Worm (Caenorhabditis elegans) whole organism, L4 larva: Measurements from ENCODE around the gene latd-1.

ENCODE experiments used
- D1046.2 ChIP-seq: fragments of 200-800 bp; sonication (Bioruptor generic); IDR thresholded peaks from 2 replicates; pipeline ENCODE4 v1.3.6; 2022; ENCODE audit warnings: missing genetic modification characterization, missing compliant biosample characterization
- F49E8.2 ChIP-seq: sonication (generic microtip); optimal IDR thresholded peaks from 2 replicates; lab custom pipeline; 2016; ENCODE audit warnings: missing compliant biosample characterization, mild to moderate bottlenecking, missing genetic modification characterization, borderline replicate concordance
- R02D3.7 ChIP-seq: fragments of 150-350 bp; sonication (generic microtip); optimal IDR thresholded peaks from 3 replicates; lab custom pipeline; 2014; ENCODE audit warnings: missing biosample characterization, missing genetic modification characterization
- T26A8.4 ChIP-seq: fragments of 200-800 bp; sonication (Bioruptor generic); IDR thresholded peaks from 2 replicates; pipeline ENCODE4 v1.3.6; 2022; ENCODE audit warnings: missing genetic modification characterization, missing compliant biosample characterization
- Y5F2A.4 ChIP-seq: fragments of 200-800 bp; sonication (Bioruptor generic); optimal IDR thresholded peaks from 2 replicates; lab custom pipeline; 2018; ENCODE audit warnings: mild to moderate bottlenecking, missing genetic modification characterization, missing compliant biosample characterization
- ZK337.2 ChIP-seq: fragments of 200-800 bp; sonication (Bioruptor generic); IDR thresholded peaks from 2 replicates; pipeline ENCODE4 v1.3.6; 2022; ENCODE audit warnings: missing genetic modification reagents, missing genetic modification characterization, missing compliant biosample characterization
- aly-2 ChIP-seq: sonication (generic microtip); optimal IDR thresholded peaks from 2 replicates; lab custom pipeline; 2018; ENCODE audit warnings: missing biosample characterization, missing genetic modification characterization
- ceh-32 ChIP-seq: sonication (generic microtip); optimal IDR thresholded peaks from 2 replicates; lab custom pipeline; 2016; ENCODE audit warnings: mild to moderate bottlenecking, missing genetic modification characterization, missing compliant biosample characterization; ENCODE audit not compliant: poor library complexity
- cey-2 ChIP-seq: sonication (generic microtip); optimal IDR thresholded peaks from 3 replicates; lab custom pipeline; 2017; ENCODE audit warnings: missing genetic modification characterization, mild to moderate bottlenecking, missing compliant biosample characterization, antibody characterized with exemption, borderline replicate concordance; ENCODE audit not compliant: insufficient read depth
- daf-12 ChIP-seq: fragments of 150-350 bp; optimal IDR thresholded peaks from 2 replicates; lab custom pipeline; 2014; ENCODE audit warnings: missing biosample characterization, missing genetic modification reagents, missing genetic modification characterization
- daf-16 ChIP-seq, 3 experiments: sonication (generic microtip); optimal IDR thresholded peaks; 2 replicates each; lab custom pipeline; 2016 to 2017; ENCODE audit warnings: missing genetic modification characterization in 3 of 3, missing genetic modification reagents in 3 of 3, mild to moderate bottlenecking in 2 of 3, missing compliant biosample characterization in 2 of 3, missing biosample characterization in 1 of 3, moderate library complexity in 1 of 3
- dpl-1 ChIP-seq: fragments of 150-350 bp; optimal IDR thresholded peaks from 2 replicates; lab custom pipeline; 2014; ENCODE audit warnings: missing biosample characterization, missing genetic modification reagents, missing genetic modification characterization
- fkh-10 ChIP-seq: fragments of 150-350 bp; optimal IDR thresholded peaks from 2 replicates; lab custom pipeline; 2014; ENCODE audit warnings: missing biosample characterization, missing genetic modification reagents, missing genetic modification characterization
- hif-1 ChIP-seq, 2 experiments: sonication (generic microtip); optimal IDR thresholded peaks; 2 replicates each; lab custom pipeline; 2016 to 2017; ENCODE audit warnings: missing compliant biosample characterization in 2 of 2, missing genetic modification characterization in 2 of 2, missing genetic modification reagents in 2 of 2, missing genotype in 2 of 2, mild to moderate bottlenecking in 1 of 2
- hlh-11 ChIP-seq: fragments of 200-800 bp; sonication (Bioruptor generic); optimal IDR thresholded peaks from 2 replicates; lab custom pipeline; 2018; ENCODE audit warnings: mild to moderate bottlenecking, missing genetic modification characterization, missing compliant biosample characterization
- hlh-30 ChIP-seq: sonication (generic microtip); optimal IDR thresholded peaks from 2 replicates; lab custom pipeline; 2017; ENCODE audit warnings: antibody characterized with exemption, mild to moderate bottlenecking, missing genetic modification characterization, missing compliant biosample characterization; ENCODE audit not compliant: insufficient read depth
- lim-7 ChIP-seq: fragments of 200-800 bp; sonication (Bioruptor generic); IDR thresholded peaks from 2 replicates; pipeline ENCODE4 v1.3.6; 2022; ENCODE audit warnings: missing genetic modification characterization, missing compliant biosample characterization
- lin-1 ChIP-seq: fragments of 200-800 bp; sonication (Bioruptor generic); IDR thresholded peaks from 2 replicates; pipeline ENCODE4 v1.3.6; 2022; ENCODE audit warnings: missing genetic modification reagents, missing genetic modification characterization, missing compliant biosample characterization
- lin-15B ChIP-seq: fragments of 150-350 bp; sonication (generic microtip); optimal IDR thresholded peaks from 3 replicates; lab custom pipeline; 2014; ENCODE audit warnings: missing biosample characterization, missing genetic modification characterization
- lin-39 ChIP-seq: fragments of 150-350 bp; optimal IDR thresholded peaks from 2 replicates; lab custom pipeline; 2014; ENCODE audit warnings: missing biosample characterization, missing genetic modification reagents, missing genetic modification characterization
- lsy-2 ChIP-seq, 2 experiments: fragments of 150-350 bp in 1 of 2; sonication (generic microtip) in 1 of 2; optimal IDR thresholded peaks; 2 replicates each; lab custom pipeline; 2014 to 2017; ENCODE audit warnings: missing biosample characterization in 2 of 2, missing genetic modification characterization in 2 of 2
- madf-9 ChIP-seq: fragments of 200-800 bp; sonication (Bioruptor generic); conservative IDR thresholded peaks from 2 replicates; pipeline ENCODE4 v1.3.6; 2022; ENCODE audit warnings: missing genetic modification reagents, missing genetic modification characterization, missing compliant biosample characterization
- mdl-1 ChIP-seq, 2 experiments: fragments of 150-350 bp in 1 of 2; sonication (generic microtip) in 1 of 2; optimal IDR thresholded peaks; 2 replicates each; lab custom pipeline; 2014 to 2017; ENCODE audit warnings: missing biosample characterization in 2 of 2, missing genetic modification characterization in 2 of 2
- nhr-10 ChIP-seq: fragments of 150-350 bp; optimal IDR thresholded peaks from 2 replicates; lab custom pipeline; 2014; ENCODE audit warnings: missing biosample characterization, missing genetic modification characterization
- nhr-102 ChIP-seq: sonication (generic microtip); optimal IDR thresholded peaks from 2 replicates; lab custom pipeline; 2016; ENCODE audit warnings: mild to moderate bottlenecking, missing genetic modification characterization, moderate library complexity, missing compliant biosample characterization
- nhr-11 ChIP-seq: fragments of 150-350 bp; optimal IDR thresholded peaks from 2 replicates; lab custom pipeline; 2014; ENCODE audit warnings: missing biosample characterization, missing genetic modification characterization
- nhr-111 ChIP-seq: fragments of 200-800 bp; sonication (Bioruptor generic); optimal IDR thresholded peaks from 2 replicates; lab custom pipeline; 2018; ENCODE audit warnings: mild to moderate bottlenecking, missing genetic modification characterization, missing compliant biosample characterization
- nhr-237 ChIP-seq: sonication (generic microtip); optimal IDR thresholded peaks from 2 replicates; lab custom pipeline; 2017; ENCODE audit warnings: missing biosample characterization, missing genetic modification characterization
- nhr-28 ChIP-seq: fragments of 150-350 bp; optimal IDR thresholded peaks from 2 replicates; lab custom pipeline; 2014; ENCODE audit warnings: missing biosample characterization, missing genetic modification characterization
- nhr-48 ChIP-seq: sonication (generic microtip); optimal IDR thresholded peaks from 2 replicates; lab custom pipeline; 2016; ENCODE audit warnings: mild to moderate bottlenecking, missing genetic modification characterization, missing compliant biosample characterization
- pha-4 ChIP-seq, 2 experiments: fragments of 150-350 bp in 1 of 2; fragments of 200-800 bp in 1 of 2; sonication (Bioruptor generic) in 1 of 2; IDR thresholded peaks in 1 of 2; optimal IDR thresholded peaks in 1 of 2; 2 replicates each; pipeline versions ENCODE4 v1.3.6 to Lab custom; 2014 to 2022; ENCODE audit warnings: missing genetic modification characterization in 2 of 2, missing genetic modification reagents in 2 of 2, missing biosample characterization in 1 of 2, missing compliant biosample characterization in 1 of 2
- php-3 ChIP-seq: fragments of 200-800 bp; sonication (Bioruptor generic); IDR thresholded peaks from 2 replicates; pipeline ENCODE4 v1.3.6; 2022; ENCODE audit warnings: missing genetic modification reagents, missing genetic modification characterization, missing compliant biosample characterization
- pqm-1 ChIP-seq: sonication (generic microtip); optimal IDR thresholded peaks from 2 replicates; lab custom pipeline; 2017; ENCODE audit warnings: missing biosample characterization, missing genetic modification characterization
- sdz-12 ChIP-seq: fragments of 200-800 bp; sonication (Bioruptor generic); optimal IDR thresholded peaks from 2 replicates; lab custom pipeline; 2018; ENCODE audit warnings: mild to moderate bottlenecking, missing genetic modification characterization, missing compliant biosample characterization
- set-16 ChIP-seq: fragments of 200-800 bp; sonication (Bioruptor generic); IDR thresholded peaks from 2 replicates; pipeline ENCODE4 v1.3.6; 2022; ENCODE audit warnings: missing genetic modification reagents, missing genetic modification characterization, missing compliant biosample characterization
- skn-1 ChIP-seq: fragments of 150-350 bp; optimal IDR thresholded peaks from 2 replicates; lab custom pipeline; 2014; ENCODE audit warnings: missing biosample characterization, missing genetic modification characterization
- tra-1 ChIP-seq: fragments of 200-800 bp; sonication (Bioruptor generic); IDR thresholded peaks from 2 replicates; pipeline ENCODE4 v1.3.6; 2022; ENCODE audit warnings: missing genetic modification reagents, missing genetic modification characterization, missing compliant biosample characterization
- unc-62 ChIP-seq, 3 experiments: fragments of 150-350 bp in 1 of 3; sonication (generic microtip); optimal IDR thresholded peaks in 2 of 3; peaks in 1 of 3; 1 replicate in 1 of 3; 2 replicates in 2 of 3; lab custom pipeline; 2014 to 2017; ENCODE audit warnings: missing biosample characterization in 3 of 3, missing genetic modification characterization in 3 of 3, missing genetic modification reagents in 3 of 3, missing genotype in 1 of 3
- vab-7 ChIP-seq: fragments of 200-800 bp; sonication (Bioruptor generic); IDR thresholded peaks from 2 replicates; pipeline ENCODE4 v1.3.6; 2022; ENCODE audit warnings: missing genetic modification reagents, missing genetic modification characterization, missing compliant biosample characterization
- zfp-3 ChIP-seq: fragments of 200-800 bp; sonication (Bioruptor generic); conservative IDR thresholded peaks from 2 replicates; pipeline ENCODE4 v1.3.6; 2022; ENCODE audit warnings: missing genetic modification reagents, missing genetic modification characterization, missing compliant biosample characterization
- ztf-7 ChIP-seq: fragments of 150-350 bp; optimal IDR thresholded peaks from 2 replicates; lab custom pipeline; 2014; ENCODE audit warnings: missing biosample characterization, missing genetic modification characterization

The latd-1 gene

DNA sequence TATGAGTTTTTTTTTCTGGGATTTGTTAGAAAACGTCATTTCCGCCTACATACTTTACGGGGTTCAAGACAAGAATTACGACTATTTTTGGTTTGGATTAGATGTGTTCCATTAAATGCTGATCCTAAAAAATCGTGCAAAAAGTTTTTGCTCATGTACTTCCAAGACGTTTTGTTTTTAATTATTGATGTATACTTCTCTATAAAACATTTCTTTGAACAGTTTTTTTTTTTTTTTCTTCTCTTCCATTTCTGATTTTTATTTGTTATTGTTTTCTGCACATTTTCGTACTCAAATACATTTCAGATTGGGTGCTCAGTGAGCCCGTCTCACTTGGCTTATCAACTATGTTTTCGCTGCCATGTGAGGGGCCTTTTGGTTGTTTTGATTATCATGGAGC lies 5.4 kb upstream of the latd-1 start, which contains the start of gene C39D10.11:
C39D10.11 (plus strand) TSS at position 301 of the 400 bp plus-strand sequence.
- TF ChIP-seq daf-16 (GFP tag; optimal IDR thresholded peaks at IDR 0.05; lab: Kevin White, UChicago) (no peak), daf-16 (tag; optimal IDR thresholded peaks at IDR 0.05; lab: Kevin White, UChicago) (peak; percentile 23), Y5F2A.4 (GFP tag; lab: Kevin White, UChicago) (no peak)
- TF ChIP-seq, all 104 proteins: peak for 1

DNA sequence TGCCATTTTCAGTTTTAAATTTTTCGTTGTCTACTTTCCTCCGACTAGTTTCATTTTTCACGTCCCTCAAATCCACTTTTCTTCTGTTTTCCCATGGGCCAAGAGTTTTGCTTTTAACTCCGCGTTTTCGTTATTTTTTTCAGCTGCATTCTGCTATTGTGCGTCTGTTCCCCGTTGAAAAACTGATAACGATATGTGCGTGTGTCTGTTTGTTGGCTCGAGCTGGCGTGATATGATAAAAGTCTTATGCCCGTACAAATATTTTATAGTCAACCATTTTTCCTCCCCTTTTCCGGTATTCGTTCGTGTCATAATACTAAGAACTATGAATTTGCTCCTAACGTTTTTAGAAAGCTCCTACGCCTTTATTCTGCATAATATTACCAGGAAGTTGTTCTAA lies 4.2 kb upstream of the latd-1 start:
- TF ChIP-seq php-3 (GFP tag; lab: Robert Waterston, UW) (0 out of 2 replicates have a peak, but pooled peaks have one; percentile 12), lim-7 (GFP tag; lab: Robert Waterston, UW) (no peak), nhr-28 (tag; lab: Kevin White, UChicago) (peak; percentile 86), hlh-30 (tag; lab: Kevin White, UChicago) (peak; percentile 34), D1046.2 (no peak), T26A8.4 (no peak), hlh-11 (peak; percentile 46), lin-39 (tag; lab: Kevin White, UChicago) (no peak), cey-2 (tag; lab: Kevin White, UChicago) (no peak), pqm-1 (tag; lab: Kevin White, UChicago) (peak; percentile 64), ceh-32 (tag; lab: Kevin White, UChicago) (no peak), daf-12 (tag; lab: Kevin White, UChicago) (no peak), lsy-2 (tag; optimal IDR thresholded peaks at IDR 0.05; lab: Kevin White, UChicago) (no peak), daf-16 (GFP tag; optimal IDR thresholded peaks at IDR 0.05; lab: Kevin White, UChicago) (no peak), daf-16 (tag; optimal IDR thresholded peaks at IDR 0.05; lab: Kevin White, UChicago) (peak; percentile 45)

DNA sequence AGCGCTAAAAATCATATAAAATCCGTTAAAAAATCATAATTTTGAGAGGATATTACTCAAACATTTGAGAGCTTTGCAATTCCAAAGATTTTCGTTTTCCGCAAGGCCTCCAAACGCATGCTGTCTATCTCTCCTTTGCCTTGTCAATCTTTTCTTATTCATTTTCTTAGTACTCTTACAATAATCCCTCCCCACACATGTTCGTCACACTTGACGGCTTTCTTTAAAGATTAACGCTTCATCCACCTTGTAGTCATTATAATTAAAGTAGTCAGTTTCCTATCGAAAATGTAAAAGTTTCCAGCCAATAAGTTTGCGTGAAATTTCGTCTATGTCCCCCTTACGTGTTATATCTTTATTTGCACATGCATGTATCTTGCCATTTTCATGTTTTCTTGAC lies 2.6 kb upstream of the latd-1 start:
- no peak for TF ChIP-seq vab-7 (GFP tag; lab: Robert Waterston, UW)

DNA sequence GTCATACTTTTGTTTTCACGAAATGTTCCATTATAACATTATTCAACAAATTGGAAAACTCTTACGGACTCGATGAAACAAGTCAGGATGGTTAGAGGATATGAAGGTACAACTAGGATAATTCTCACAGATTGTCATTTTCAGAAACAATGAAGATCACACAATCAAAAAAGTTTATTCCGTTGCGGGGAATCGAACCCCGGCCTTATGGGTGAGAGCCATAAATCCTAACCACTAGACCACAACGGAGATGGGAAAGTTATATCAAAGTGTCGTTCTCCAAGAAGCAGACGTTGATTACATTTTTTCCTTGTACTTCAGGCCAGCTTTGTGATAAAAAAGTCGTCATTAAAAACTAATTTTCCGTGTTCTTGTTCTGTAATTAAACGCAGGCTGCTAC lies 541 bp upstream of the latd-1 start:
- peak; percentile 55; the same call in 1 of the 2 replicates for TF ChIP-seq pha-4 (GFP tag; IDR thresholded peaks at IDR 0.05; lab: Robert Waterston, UW)
- TF ChIP-seq pha-4 (tag; optimal IDR thresholded peaks at IDR 0.05; lab: Kevin White, UChicago): no peak
- TF ChIP-seq T26A8.4: no peak
- TF ChIP-seq hlh-30 (tag; lab: Kevin White, UChicago): peak; percentile 21
- TF ChIP-seq F49E8.2 (tag; lab: Kevin White, UChicago): peak; percentile 31
- TF ChIP-seq ztf-7 (tag; lab: Kevin White, UChicago): peak; percentile 3
- TF ChIP-seq mdl-1 (tag; optimal IDR thresholded peaks at IDR 0.05; lab: Kevin White, UChicago): no peak
- TF ChIP-seq dpl-1: no peak
- TF ChIP-seq daf-12 (tag; lab: Kevin White, UChicago): no peak
- TF ChIP-seq D1046.2: 0 out of 2 replicates have a peak, but pooled peaks have one; percentile 74
- no peak for TF ChIP-seq nhr-237
- TF ChIP-seq vab-7 (GFP tag; lab: Robert Waterston, UW): no peak; the same call in 1 of the 2 replicates
- TF ChIP-seq skn-1: no peak
- TF ChIP-seq fkh-10 (GFP tag; lab: Kevin White, UChicago): no peak
- TF ChIP-seq lin-1: 0 out of 2 replicates have a peak, but pooled peaks have one; percentile 18
- no peak for TF ChIP-seq pqm-1 (tag; lab: Kevin White, UChicago)
- no peak for TF ChIP-seq nhr-10 (tag; lab: Kevin White, UChicago)
- TF ChIP-seq unc-62 (GFP tag; optimal IDR thresholded peaks at IDR 0.05 in 1 of 2; lab: Kevin White, UChicago): no peak
- TF ChIP-seq unc-62 (tag; optimal IDR thresholded peaks at IDR 0.05; lab: Kevin White, UChicago): no peak
- TF ChIP-seq nhr-11 (tag; lab: Kevin White, UChicago): no peak
- no peak for TF ChIP-seq nhr-102 (tag; lab: Kevin White, UChicago)
- 0 out of 2 replicates have a peak, but pooled peaks have one; percentile 33 for TF ChIP-seq tra-1 (GFP tag; lab: Robert Waterston, UW)
- TF ChIP-seq nhr-111: no peak
- TF ChIP-seq nhr-28 (tag; lab: Kevin White, UChicago): no peak
- TF ChIP-seq lim-7 (GFP tag; lab: Robert Waterston, UW): peak; percentile 80
- TF ChIP-seq nhr-48 (tag; lab: Kevin White, UChicago): peak; percentile 37
- peak; percentile 54; the same call in 1 of the 2 replicates for TF ChIP-seq madf-9 (GFP tag; lab: Robert Waterston, UW)
- TF ChIP-seq sdz-12 (GFP tag; lab: Kevin White, UChicago): no peak
- TF ChIP-seq set-16 (GFP tag; lab: Robert Waterston, UW): no peak
- TF ChIP-seq lin-15B (tag; lab: Kevin White, UChicago): no peak
- no peak for TF ChIP-seq aly-2
- no peak for TF ChIP-seq R02D3.7
- TF ChIP-seq ZK337.2 (GFP tag; lab: Robert Waterston, UW): no peak
- TF ChIP-seq hif-1 (tag; optimal IDR thresholded peaks at IDR 0.05; lab: Kevin White, UChicago): no peak
- TF ChIP-seq zfp-3: peak; percentile 76
